Fruit fly (Drosophila melanogaster) whole organism, pupa: ENCODE results near the gene Elal.
A peak's percentile ranks its signal among the peaks of the same experiment; 100 is the strongest.

ENCODE experiments used
- CG10348 ChIP-seq: fragments of 200-800 bp; sonication (Bioruptor generic); IDR thresholded peaks from 2 replicates; pipeline ENCODE4 v1.3.6; 2022; ENCODE audit warnings: missing biosample characterization, missing genetic modification characterization
- CG13204 ChIP-seq: fragments of 200-800 bp; sonication (Bioruptor generic); optimal IDR thresholded peaks from 2 replicates; lab custom pipeline; 2018; ENCODE audit warnings: missing biosample characterization, mild to moderate bottlenecking, missing genetic modification characterization, moderate library complexity
- CG15710 ChIP-seq: fragments of 200-800 bp; sonication (Bioruptor generic); optimal IDR thresholded peaks from 2 replicates; lab custom pipeline; 2018; ENCODE audit warnings: missing biosample characterization, mild to moderate bottlenecking, missing genetic modification characterization, moderate library complexity
- CG32121 ChIP-seq: fragments of 200-800 bp; sonication (Bioruptor generic); IDR thresholded peaks from 2 replicates; pipeline ENCODE4 v1.3.6; 2022; ENCODE audit warnings: missing biosample characterization, missing genetic modification characterization
- CG4496 ChIP-seq: fragments of 200-800 bp; sonication (Bioruptor generic); IDR thresholded peaks from 3 replicates; pipeline ENCODE4 v1.3.6; 2022; ENCODE audit warnings: missing biosample characterization, missing genetic modification characterization
- D1 ChIP-seq: fragments of 200-800 bp; sonication (Bioruptor generic); optimal IDR thresholded peaks from 2 replicates; lab custom pipeline; 2018; ENCODE audit warnings: missing biosample characterization, mild to moderate bottlenecking, missing genetic modification characterization, moderate library complexity
- Ets98B ChIP-seq: fragments of 200-800 bp; sonication (Bioruptor generic); IDR thresholded peaks from 2 replicates; pipeline ENCODE4 v1.3.6; 2022; ENCODE audit warnings: missing biosample characterization, missing genetic modification characterization
- Pif1B ChIP-seq: fragments of 200-800 bp; sonication (Bioruptor generic); optimal IDR thresholded peaks from 3 replicates; lab custom pipeline; 2016; ENCODE audit warnings: missing biosample characterization, missing genetic modification characterization
- fd96Ca ChIP-seq: fragments of 200-800 bp; sonication (Bioruptor generic); IDR thresholded peaks from 3 replicates; pipeline ENCODE4 v1.3.6; 2022; ENCODE audit warnings: missing biosample characterization, missing genetic modification characterization
- rn ChIP-seq: fragments of 200-800 bp; sonication (Bioruptor generic); IDR thresholded peaks from 2 replicates; pipeline ENCODE4 v1.3.6; 2022; ENCODE audit warnings: missing biosample characterization, missing genetic modification characterization

DNA sequence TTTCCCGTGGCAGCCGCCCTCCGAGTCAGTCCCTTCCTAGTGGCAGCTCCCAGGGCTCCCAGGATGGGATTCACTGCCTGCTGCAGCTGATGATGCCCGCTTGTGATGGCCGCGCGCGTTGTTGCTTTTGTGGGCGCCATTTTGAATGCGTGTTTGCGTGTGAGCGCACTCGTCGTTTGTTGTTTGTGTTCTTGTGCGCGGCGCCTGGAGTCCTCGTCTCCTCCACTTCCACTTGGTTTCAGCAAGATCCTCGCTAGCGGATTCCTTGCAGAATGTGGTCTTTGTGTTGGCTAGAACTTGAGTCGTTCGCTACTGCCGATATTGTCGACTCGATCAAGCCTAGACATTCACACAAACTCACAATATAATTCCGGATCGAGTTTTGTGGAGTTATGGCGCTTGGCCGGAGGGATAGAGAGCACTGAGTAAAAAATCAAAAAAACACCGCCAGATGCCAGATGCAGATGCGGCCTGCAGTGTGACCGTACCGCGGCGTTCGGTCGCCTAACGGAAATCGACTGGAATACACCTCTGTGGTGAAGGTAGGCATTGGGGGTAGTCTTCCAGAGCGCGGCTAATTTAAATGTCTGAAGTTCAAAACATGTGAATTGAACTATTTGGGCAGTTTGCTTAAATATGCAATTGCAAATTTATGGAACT is 5.4 kb downstream of the Elal start, which contains the start of gene CycB3:
- TF ChIP-seq Ets98B (GFP tag; lab: Robert Waterston, UW) (no peak), CG10348 (GFP tag; lab: Robert Waterston, UW) (no peak), CG4496 (GFP tag; lab: Robert Waterston, UW) (no peak), D1 (tag; lab: Kevin White, UChicago) (no peak), CG15710 (no peak), Pif1B (GFP tag; lab: Kevin White, UChicago) (no peak), CG32121 (GFP tag; lab: Robert Waterston, UW) (no peak), fd96Ca (GFP tag; lab: Robert Waterston, UW) (no peak), CG13204 (GFP tag; lab: Kevin White, UChicago) (peak; percentile 14), rn (GFP tag; lab: Robert Waterston, UW) (no peak)
